Fruit fly (Drosophila melanogaster): ENCODE results near the gene yip2.

dm6 chr2L:9907320-9908256, 7.5 kb upstream of the yip2 start:
- no peak for TF ChIP-seq ken (GFP tag; IDR thresholded peaks at IDR 0.05)
- TF ChIP-seq lmd (GFP tag; IDR thresholded peaks at IDR 0.05) = no peak
- TF ChIP-seq NFAT (GFP tag; IDR thresholded peaks at IDR 0.05) = no peak
- no peak for TF ChIP-seq gcm2 (GFP tag; optimal IDR thresholded peaks at IDR 0.05)
- TF ChIP-seq scrt (GFP tag; optimal IDR thresholded peaks at IDR 0.05) = no peak
- TF ChIP-seq cwo (GFP tag; optimal IDR thresholded peaks at IDR 0.05) = no peak
- no peak for TF ChIP-seq CG10959 (GFP tag; IDR thresholded peaks at IDR 0.05)
- no peak for TF ChIP-seq bbx (GFP tag; IDR thresholded peaks at IDR 0.05; ENCODE audit: partially characterized antibody)
- TF ChIP-seq GATAe (GFP tag; conservative IDR thresholded peaks at IDR 0.05) = no peak
- no peak for TF ChIP-seq trem (tag; optimal IDR thresholded peaks at IDR 0.05)
- no peak for TF ChIP-seq CG31441 (GFP tag; IDR thresholded peaks at IDR 0.05)
- no peak for TF ChIP-seq CG8359 (GFP tag; optimal IDR thresholded peaks at IDR 0.05; ENCODE audit: borderline replicate concordance)
- no peak for TF ChIP-seq CG14667 (GFP tag; IDR thresholded peaks at IDR 0.05)

All from whole organism, embryonic.